Fruit fly (Drosophila melanogaster): ENCODE results near the gene CG33722.

DNA sequence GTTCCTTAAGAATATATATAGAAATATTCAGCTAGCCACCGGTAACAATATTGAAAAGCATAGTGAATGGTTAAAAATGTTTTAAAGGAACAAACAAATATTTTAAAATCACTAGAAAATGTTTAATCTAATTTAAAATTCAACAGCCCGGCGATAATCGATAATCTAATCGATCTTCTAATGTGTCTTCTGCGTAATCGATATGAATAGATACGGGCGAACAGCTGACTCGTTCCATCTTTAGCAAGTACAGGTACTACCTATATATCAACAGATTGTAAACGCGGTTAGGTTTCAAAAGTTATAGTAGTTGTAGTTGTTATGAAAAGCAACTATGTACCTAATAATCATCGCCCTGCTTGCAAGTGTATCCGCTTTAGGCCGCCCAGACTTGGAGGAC is 26.1 kb upstream of the CG33722 start, which contains the start of gene CG7800:
- TF ChIP-seq Ets21C (GFP tag; optimal IDR thresholded peaks at IDR 0.05), result no peak
- no peak for TF ChIP-seq CG9139 (GFP tag; optimal IDR thresholded peaks at IDR 0.05)
- TF ChIP-seq lz (GFP tag; optimal IDR thresholded peaks at IDR 0.05), result no peak
- no peak for TF ChIP-seq CG7368 (GFP tag; optimal IDR thresholded peaks at IDR 0.05)
- TF ChIP-seq Smox (GFP tag; optimal IDR thresholded peaks at IDR 0.05), result no peak
- no peak for TF ChIP-seq dsx (GFP tag; optimal IDR thresholded peaks at IDR 0.05; ENCODE audit: poor library complexity, severe bottlenecking)
- TF ChIP-seq Eip78C (GFP tag), result no peak
- TF ChIP-seq Hr39 (GFP tag; optimal IDR thresholded peaks at IDR 0.05), result no peak

Data from whole organism, prepupa.